Fruit fly (Drosophila melanogaster) Kc167 (cell line): Measurements from ENCODE around the gene Est-P.

Experiments used
- Sin3A ChIP-seq: fragments of >200 bp; optimal IDR thresholded peaks from 2 replicates; lab custom pipeline; 2018; ENCODE audit warnings: missing external identifiers
- h ChIP-seq: fragments of >200 bp; optimal IDR thresholded peaks from 3 replicates; lab custom pipeline; 2018; ENCODE audit warnings: missing external identifiers
- insv ChIP-seq: fragments of >200 bp; optimal IDR thresholded peaks from 3 replicates; lab custom pipeline; 2018; ENCODE audit warnings: missing external identifiers
- psq ChIP-seq: fragments of >200 bp; optimal IDR thresholded peaks from 2 replicates; lab custom pipeline; 2017; ENCODE audit warnings: missing external identifiers
- ttk ChIP-seq: sonication (Bioruptor generic); optimal IDR thresholded peaks from 2 replicates; lab custom pipeline; 2017; ENCODE audit warnings: missing external identifiers

DNA sequence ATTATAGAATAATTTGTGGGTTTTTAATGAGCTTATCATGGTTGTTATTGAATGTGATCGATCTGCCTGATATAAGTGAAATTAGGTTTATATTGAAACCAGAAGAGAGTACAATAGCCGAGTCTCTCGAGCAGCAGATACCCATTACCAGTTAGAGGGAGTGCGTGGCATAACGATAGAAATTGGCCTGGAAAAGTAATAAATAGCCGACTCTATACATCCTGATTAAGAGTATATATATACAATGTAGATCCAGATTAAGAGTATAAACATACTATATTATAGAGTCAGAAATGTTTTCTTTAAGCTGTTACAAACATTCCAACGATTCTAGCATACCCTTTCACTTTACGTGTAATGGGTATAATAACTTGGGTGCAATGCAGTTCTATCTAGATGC lies 6.6 kb upstream of the Est-P start:
- TF ChIP-seq Sin3A (lab: Kevin White, UChicago) (no peak), psq (lab: Kevin White, UChicago) (no peak), insv (lab: Kevin White, UChicago) (no peak), ttk (lab: Kevin White, UChicago) (no peak), h (lab: Kevin White, UChicago) (no peak)
